Worm (Caenorhabditis elegans): ENCODE data around the gene bath-44.
"Not testable (repeated sequence)": the region's sequence is repeated elsewhere in the genome, so short reads cannot be mapped to it uniquely, and the experiment has no call there.

bath-44 gene

DNA sequence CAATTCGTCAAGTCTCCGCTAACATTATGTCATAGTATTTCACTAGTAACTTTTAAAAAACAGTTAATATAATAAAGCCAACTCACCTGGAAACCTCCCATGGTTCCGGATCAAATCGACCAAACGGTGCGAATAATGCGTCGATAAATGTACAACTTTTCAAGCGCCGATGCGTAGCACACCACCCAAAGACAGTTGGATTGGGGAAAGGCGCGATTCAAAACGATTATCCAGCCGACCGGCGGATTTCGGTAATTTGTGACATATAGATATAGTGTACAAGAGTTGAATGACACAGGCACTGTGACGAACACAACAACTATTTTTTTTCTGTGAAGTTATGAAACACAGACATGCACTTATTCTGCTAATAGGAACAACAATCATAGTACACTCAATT is 39.4 kb downstream of the bath-44 start, which contains the start of gene kcc-3:
TSS of gene kcc-3 (minus strand) at position 101 of the 400 bp plus-strand sequence.
- no peak for TF ChIP-seq zip-8 (tag; optimal IDR thresholded peaks at IDR 0.05)

DNA sequence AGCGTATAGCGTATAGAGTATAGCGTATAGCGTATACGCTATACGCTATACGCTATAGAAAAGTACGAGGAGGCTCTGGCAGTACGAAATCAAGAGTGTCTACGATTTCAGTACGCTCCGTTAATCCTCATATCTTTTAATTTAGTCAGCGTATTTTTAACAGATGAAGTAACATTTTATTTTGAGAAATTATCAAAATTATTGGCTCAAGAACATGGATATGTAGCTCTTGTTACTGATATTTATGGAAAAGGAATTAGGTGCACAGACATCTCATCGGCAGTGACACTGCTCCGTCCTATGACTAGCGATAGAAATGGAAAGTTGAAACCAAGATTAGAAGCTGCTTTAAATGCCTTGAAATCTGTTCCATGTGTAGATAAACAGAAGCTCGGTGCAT is 40.2 kb downstream of the bath-44 start, which contains the start of gene K02A2.1:
TSS of gene K02A2.1 (plus strand) at position 301 of the 400 bp plus-strand sequence.
- TF ChIP-seq sptf-1 (tag; optimal IDR thresholded peaks at IDR 0.05); mls-2 (tag; optimal IDR thresholded peaks at IDR 0.05); drap-1 (GFP tag; optimal IDR thresholded peaks at IDR 0.05): not testable (repeated sequence)

Data from whole organism, mixed stage, embryonic.